1 fruit fly cellular context compared by ENCODE assay signal in genomic region chr2L:18310489-18310888, dm6.
TF ChIP-seq lines count a peak whose summit lies in the region.

No protein-coding gene starts in this region.

TF ChIP-seq in whole organism, embryonic, 481 proteins besides CTCF, POLR2A, EP300 and RAD21 (continued from another document and continues in another):
- TF ChIP-seq cg (GFP tag; optimal IDR thresholded peaks at IDR 0.05; lab: Kevin White, UChicago) (no peak), CG3065 (GFP tag; optimal IDR thresholded peaks at IDR 0.05; lab: Kevin White, UChicago) (no peak), CG17186 (GFP tag; optimal IDR thresholded peaks at IDR 0.05; lab: Kevin White, UChicago) (no peak), Jarid2 (GFP tag; optimal IDR thresholded peaks at IDR 0.05; lab: Kevin White, UChicago) (no peak), CG12942 (GFP tag; optimal IDR thresholded peaks at IDR 0.05; lab: Kevin White, UChicago) (peak; percentile 41), Sox100B (GFP tag; optimal IDR thresholded peaks at IDR 0.05; lab: Kevin White, UChicago) (peak; percentile 66), D (optimal IDR thresholded peaks at IDR 0.05; lab: Kevin White, UChicago) (no peak), D (GFP tag; optimal IDR thresholded peaks at IDR 0.05; lab: Kevin White, UChicago) (peak; percentile 55), NfI (GFP tag; optimal IDR thresholded peaks at IDR 0.05; lab: Kevin White, UChicago) (peak; percentile 52), Meics (GFP tag; optimal IDR thresholded peaks at IDR 0.05; lab: Kevin White, UChicago) (peak; percentile 54), Atf3 (GFP tag; optimal IDR thresholded peaks at IDR 0.05; lab: Kevin White, UChicago) (no peak), CG13775 (GFP tag; optimal IDR thresholded peaks at IDR 0.05; lab: Kevin White, UChicago) (peak; percentile 54), CG6791 (GFP tag; IDR thresholded peaks at IDR 0.05; lab: Robert Waterston, UW; ENCODE audit: partially characterized antibody) (no peak), btn (GFP tag; optimal IDR thresholded peaks at IDR 0.05; lab: Kevin White, UChicago) (no peak), sc (optimal IDR thresholded peaks at IDR 0.05; lab: Kevin White, UChicago) (no peak), sc (GFP tag; optimal IDR thresholded peaks at IDR 0.05; lab: Kevin White, UChicago) (peak; percentile 68), CG10366 (GFP tag; IDR thresholded peaks at IDR 0.05; lab: Robert Waterston, UW) (peak; percentile 52; the same call in 1 of the 2 replicates), TFAM (GFP tag; optimal IDR thresholded peaks at IDR 0.05; lab: Kevin White, UChicago) (no peak), fd64A (GFP tag; optimal IDR thresholded peaks at IDR 0.05; lab: Kevin White, UChicago) (peak; percentile 24), Atf6 (GFP tag; IDR thresholded peaks at IDR 0.05; lab: Robert Waterston, UW) (peak; percentile 9; the same call in 1 of the 2 replicates), ato (GFP tag; IDR thresholded peaks at IDR 0.05; lab: Robert Waterston, UW; ENCODE audit: partially characterized antibody) (no peak), CG17328 (GFP tag; IDR thresholded peaks at IDR 0.05; lab: Robert Waterston, UW) (peak; percentile 52; the same call in 1 of the 2 replicates), CG31441 (GFP tag; IDR thresholded peaks at IDR 0.05; lab: Robert Waterston, UW) (peak; percentile 86), CG7372 (GFP tag; IDR thresholded peaks at IDR 0.05; lab: Robert Waterston, UW) (no peak), CG2116 (GFP tag; optimal IDR thresholded peaks at IDR 0.05; lab: Kevin White, UChicago) (peak; percentile 23), CG31224 (GFP tag; IDR thresholded peaks at IDR 0.05; lab: Robert Waterston, UW) (peak; percentile 30; the same call in 1 of the 2 replicates), CG8281 (tag; optimal IDR thresholded peaks at IDR 0.05; lab: Kevin White, UChicago) (peak; percentile 29), corto (GFP tag; optimal IDR thresholded peaks at IDR 0.05; lab: Kevin White, UChicago) (peak; percentile 43), Six4 (GFP tag; optimal IDR thresholded peaks at IDR 0.05; lab: Kevin White, UChicago) (peak; percentile 60), ttk (GFP tag; IDR thresholded peaks at IDR 0.05; lab: Robert Waterston, UW) (peak; percentile 53; the same call in 1 of the 2 replicates), lmd (GFP tag; IDR thresholded peaks at IDR 0.05; lab: Robert Waterston, UW) (peak; percentile 52; the same call in 1 of the 2 replicates), CG4707 (GFP tag; optimal IDR thresholded peaks at IDR 0.05; lab: Kevin White, UChicago) (no peak), Sox102F (GFP tag; optimal IDR thresholded peaks at IDR 0.05; lab: Kevin White, UChicago) (peak; percentile 78), CG9932 (GFP tag; IDR thresholded peaks at IDR 0.05; lab: Robert Waterston, UW) (no peak), CG12236 (GFP tag; optimal IDR thresholded peaks at IDR 0.05; lab: Kevin White, UChicago) (no peak), CG11093 (GFP tag; IDR thresholded peaks at IDR 0.05; lab: Robert Waterston, UW) (0 out of 3 replicates have a peak, but pooled peaks have one; percentile 35), CG33557 (GFP tag; optimal IDR thresholded peaks at IDR 0.05; lab: Kevin White, UChicago) (peak; percentile 61), CG2875 (GFP tag; optimal IDR thresholded peaks at IDR 0.05; lab: Kevin White, UChicago) (peak; percentile 9), CG18262 (tag; optimal IDR thresholded peaks at IDR 0.05; lab: Kevin White, UChicago) (peak; percentile 78), slou (GFP tag; optimal IDR thresholded peaks at IDR 0.05; lab: Kevin White, UChicago) (no peak), dmrt99B (tag; optimal IDR thresholded peaks at IDR 0.05; lab: Kevin White, UChicago) (peak; percentile 69), Doc2 (GFP tag; IDR thresholded peaks at IDR 0.05; lab: Robert Waterston, UW) (no peak), CG16815 (GFP tag; optimal IDR thresholded peaks at IDR 0.05; lab: Kevin White, UChicago) (peak; percentile 25), Opbp (GFP tag; IDR thresholded peaks at IDR 0.05; lab: Robert Waterston, UW; ENCODE audit: partially characterized antibody) (no peak), stc (GFP tag; IDR thresholded peaks at IDR 0.05; lab: Robert Waterston, UW) (peak; percentile 64), CG12219 (GFP tag; optimal IDR thresholded peaks at IDR 0.05; lab: Kevin White, UChicago) (peak; percentile 24), lab (GFP tag; optimal IDR thresholded peaks at IDR 0.05; lab: Kevin White, UChicago) (peak; percentile 60), CG13424 (tag; optimal IDR thresholded peaks at IDR 0.05; lab: Kevin White, UChicago) (peak; percentile 66), esg (GFP tag; conservative IDR thresholded peaks at IDR 0.05; lab: Robert Waterston, UW) (peak; percentile 54; the same call in 1 of the 2 replicates), sima (GFP tag; optimal IDR thresholded peaks at IDR 0.05; lab: Kevin White, UChicago) (no peak), CG3995 (GFP tag; optimal IDR thresholded peaks at IDR 0.05; lab: Kevin White, UChicago) (no peak), CG2678 (tag; optimal IDR thresholded peaks at IDR 0.05; lab: Kevin White, UChicago) (peak; percentile 72), Atf-2 (GFP tag; optimal IDR thresholded peaks at IDR 0.05; lab: Kevin White, UChicago) (no peak), CG17829 (tag; optimal IDR thresholded peaks at IDR 0.05; lab: Kevin White, UChicago) (peak; percentile 70), BEAF-32 (GFP tag; optimal IDR thresholded peaks at IDR 0.05; lab: Kevin White, UChicago) (no peak), cato (GFP tag; optimal IDR thresholded peaks at IDR 0.05; lab: Kevin White, UChicago; ENCODE audit: borderline replicate concordance) (peak; percentile 13), nerfin-2 (GFP tag; IDR thresholded peaks at IDR 0.05; lab: Robert Waterston, UW; ENCODE audit: partially characterized antibody) (no peak), ems (GFP tag; optimal IDR thresholded peaks at IDR 0.05; lab: Kevin White, UChicago) (peak; percentile 3), Hr51 (GFP tag; optimal IDR thresholded peaks at IDR 0.05; lab: Kevin White, UChicago) (peak in 1 of 2 experiments; percentile 64), Abd-B (GFP tag; optimal IDR thresholded peaks at IDR 0.05; lab: Kevin White, UChicago) (peak; percentile 50), sens (GFP tag; lab: Kevin White, UChicago) (peak; percentile 66), ci (GFP tag; IDR thresholded peaks at IDR 0.05; lab: Robert Waterston, UW) (0 out of 3 replicates have a peak, but pooled peaks have one; percentile 57), mld (GFP tag; IDR thresholded peaks at IDR 0.05; lab: Robert Waterston, UW; ENCODE audit: partially characterized antibody) (no peak), CG12659 (GFP tag; optimal IDR thresholded peaks at IDR 0.05; lab: Kevin White, UChicago) (peak; percentile 25), Mrtf (GFP tag; IDR thresholded peaks at IDR 0.05; lab: Robert Waterston, UW) (no peak), knrl (GFP tag; IDR thresholded peaks at IDR 0.05; lab: Robert Waterston, UW; ENCODE audit: partially characterized antibody) (no peak), CG18011 (GFP tag; optimal IDR thresholded peaks at IDR 0.05; lab: Kevin White, UChicago) (no peak), dm (GFP tag; optimal IDR thresholded peaks at IDR 0.05; lab: Kevin White, UChicago) (no peak), ham (GFP tag; IDR thresholded peaks at IDR 0.05; lab: Robert Waterston, UW) (no peak), CG3281 (GFP tag; optimal IDR thresholded peaks at IDR 0.05; lab: Kevin White, UChicago) (peak; percentile 24), CG31388 (GFP tag; optimal IDR thresholded peaks at IDR 0.05; lab: Kevin White, UChicago) (no peak), sob (GFP tag; IDR thresholded peaks at IDR 0.05; lab: Robert Waterston, UW) (peak; percentile 33; the same call in 1 of the 2 replicates), CG11696 (GFP tag; IDR thresholded peaks at IDR 0.05; lab: Robert Waterston, UW) (no peak), ac (GFP tag; optimal IDR thresholded peaks at IDR 0.05; lab: Kevin White, UChicago) (no peak), Ptx1 (GFP tag; IDR thresholded peaks at IDR 0.05; lab: Robert Waterston, UW) (peak; percentile 57; the same call in 1 of the 2 replicates), toy (GFP tag; IDR thresholded peaks at IDR 0.05; lab: Robert Waterston, UW) (no peak), Chrac-16 (GFP tag; optimal IDR thresholded peaks at IDR 0.05; lab: Kevin White, UChicago) (peak; percentile 49), CG1647 (GFP tag; optimal IDR thresholded peaks at IDR 0.05; lab: Kevin White, UChicago) (no peak), ranshi (GFP tag; IDR thresholded peaks at IDR 0.05; lab: Robert Waterston, UW) (peak; percentile 51; the same call in 1 of the 2 replicates), ase (GFP tag; IDR thresholded peaks at IDR 0.05; lab: Robert Waterston, UW) (0 out of 3 replicates have a peak, but pooled peaks have one; percentile 9), CG30431 (GFP tag; optimal IDR thresholded peaks at IDR 0.05; lab: Kevin White, UChicago) (no peak), CG17612 (GFP tag; IDR thresholded peaks at IDR 0.05; lab: Robert Waterston, UW) (0 out of 2 replicates have a peak, but pooled peaks have one; percentile 6), sna (GFP tag; IDR thresholded peaks at IDR 0.05; lab: Robert Waterston, UW; ENCODE audit: partially characterized antibody) (no peak), stwl (tag; optimal IDR thresholded peaks at IDR 0.05; lab: Kevin White, UChicago) (peak; percentile 32), oc (tag; optimal IDR thresholded peaks at IDR 0.05; lab: Kevin White, UChicago) (peak; percentile 39), Gug (GFP tag; IDR thresholded peaks at IDR 0.05; lab: Robert Waterston, UW) (no peak), CG15479 (GFP tag; optimal IDR thresholded peaks at IDR 0.05; lab: Kevin White, UChicago) (no peak), CG7987 (GFP tag; optimal IDR thresholded peaks at IDR 0.05; lab: Kevin White, UChicago) (no peak), usp (GFP tag; optimal IDR thresholded peaks at IDR 0.05; lab: Kevin White, UChicago) (no peak), H2.0 (GFP tag; IDR thresholded peaks at IDR 0.05; lab: Robert Waterston, UW) (no peak), sisA (GFP tag; IDR thresholded peaks at IDR 0.05; lab: Robert Waterston, UW) (peak; percentile 71), CG6683 (GFP tag; optimal IDR thresholded peaks at IDR 0.05; lab: Kevin White, UChicago) (peak; percentile 19), CG1792 (GFP tag; optimal IDR thresholded peaks at IDR 0.05; lab: Kevin White, UChicago) (no peak), tna (GFP tag; IDR thresholded peaks at IDR 0.05; lab: Robert Waterston, UW; ENCODE audit: partially characterized antibody) (no peak), lbe (GFP tag; optimal IDR thresholded peaks at IDR 0.05; lab: Kevin White, UChicago) (peak; percentile 81), Gsc (GFP tag; IDR thresholded peaks at IDR 0.05; lab: Robert Waterston, UW) (no peak), nerfin-1 (tag; optimal IDR thresholded peaks at IDR 0.05; lab: Kevin White, UChicago) (peak; percentile 50), CG34376 (GFP tag; optimal IDR thresholded peaks at IDR 0.05; lab: Kevin White, UChicago) (no peak), CG8089 (GFP tag; optimal IDR thresholded peaks at IDR 0.05; lab: Kevin White, UChicago) (no peak), CG9215 (GFP tag; IDR thresholded peaks at IDR 0.05; lab: Robert Waterston, UW) (no peak), CG14667 (GFP tag; IDR thresholded peaks at IDR 0.05; lab: Robert Waterston, UW) (peak; percentile 49; the same call in 1 of the 2 replicates), Myb (GFP tag; optimal IDR thresholded peaks at IDR 0.05; lab: Kevin White, UChicago) (no peak), CG14710 (tag; optimal IDR thresholded peaks at IDR 0.05; lab: Kevin White, UChicago) (peak; percentile 74), Eip74EF (GFP tag; optimal IDR thresholded peaks at IDR 0.05; lab: Kevin White, UChicago) (peak in 1 of 2 experiments; percentile 25), h (optimal IDR thresholded peaks at IDR 0.05; lab: Kevin White, UChicago) (no peak), Fer3 (tag; optimal IDR thresholded peaks at IDR 0.05; lab: Kevin White, UChicago) (peak; percentile 49), Adf1 (GFP tag; IDR thresholded peaks at IDR 0.05; lab: Robert Waterston, UW) (no peak), Oli (tag; optimal IDR thresholded peaks at IDR 0.05; lab: Kevin White, UChicago) (peak; percentile 79), dpn (GFP tag; optimal IDR thresholded peaks at IDR 0.05; lab: Kevin White, UChicago) (peak in 1 of 2 experiments; percentile 44), wdn (GFP tag; IDR thresholded peaks at IDR 0.05; lab: Robert Waterston, UW) (no peak), fru (optimal IDR thresholded peaks at IDR 0.05; lab: Kevin White, UChicago) (no peak), CG2120 (GFP tag; optimal IDR thresholded peaks at IDR 0.05; lab: Kevin White, UChicago) (peak; percentile 27), kah (GFP tag; optimal IDR thresholded peaks at IDR 0.05; lab: Kevin White, UChicago) (peak; percentile 1), CG18599 (GFP tag; optimal IDR thresholded peaks at IDR 0.05; lab: Kevin White, UChicago) (peak; percentile 61), D19B (GFP tag; optimal IDR thresholded peaks at IDR 0.05; lab: Kevin White, UChicago) (no peak), Dfd (GFP tag; optimal IDR thresholded peaks at IDR 0.05; lab: Kevin White, UChicago) (no peak), zen2 (GFP tag; IDR thresholded peaks at IDR 0.05; lab: Robert Waterston, UW; ENCODE audit: partially characterized antibody) (no peak), CG15269 (tag; optimal IDR thresholded peaks at IDR 0.05; lab: Kevin White, UChicago) (peak; percentile 53), CG2712 (tag; optimal IDR thresholded peaks at IDR 0.05; lab: Kevin White, UChicago) (peak; percentile 81), CG4404 (GFP tag; IDR thresholded peaks at IDR 0.05; lab: Robert Waterston, UW) (peak; percentile 38; the same call in 1 of the 2 replicates), zen (tag; optimal IDR thresholded peaks at IDR 0.05; lab: Kevin White, UChicago) (peak; percentile 24), ewg (GFP tag; optimal IDR thresholded peaks at IDR 0.05; lab: Kevin White, UChicago) (peak; percentile 41), croc (GFP tag; conservative IDR thresholded peaks at IDR 0.05; lab: Robert Waterston, UW) (peak; percentile 48; the same call in 1 of the 3 replicates), CG13296 (GFP tag; optimal IDR thresholded peaks at IDR 0.05; lab: Kevin White, UChicago) (peak; percentile 43), Nf-YC (tag; optimal IDR thresholded peaks at IDR 0.05; lab: Kevin White, UChicago) (no peak), Lhr (GFP tag; optimal IDR thresholded peaks at IDR 0.05; lab: Kevin White, UChicago) (peak; percentile 1), CG7839 (tag; optimal IDR thresholded peaks at IDR 0.05; lab: Kevin White, UChicago) (peak; percentile 61), CG11085 (GFP tag; IDR thresholded peaks at IDR 0.05; lab: Robert Waterston, UW) (no peak), CG10321 (GFP tag; IDR thresholded peaks at IDR 0.05; lab: Robert Waterston, UW) (no peak), CG8388 (GFP tag; optimal IDR thresholded peaks at IDR 0.05; lab: Kevin White, UChicago) (peak; percentile 49)
